Worm (Caenorhabditis elegans): ENCODE data around the gene K08D9.9.

ce11 chrV:3194952-3195450 is 41.5 kb downstream of the K08D9.9 start, which contains the start of gene Y73C8B.2:
- TF ChIP-seq ztf-11 (tag; optimal IDR thresholded peaks at IDR 0.05) (no peak), nhr-237 (tag; optimal IDR thresholded peaks at IDR 0.05) (no peak), pag-3 (tag; optimal IDR thresholded peaks at IDR 0.05; ENCODE audit: borderline replicate concordance, insufficient read depth) (no peak), fos-1 (tag; optimal IDR thresholded peaks at IDR 0.05) (no peak)

Measured in whole organism, L1 larva.